Worm (Caenorhabditis elegans) whole organism, mixed stage, embryonic: ENCODE data around the gene Y49F6B.2.

ENCODE experiments used
- drap-1 ChIP-seq: fragments of 200-800 bp; sonication (Bioruptor generic); optimal IDR thresholded peaks from 3 replicates; lab custom pipeline; 2018; ENCODE audit warnings: mild to moderate bottlenecking, missing genetic modification characterization, missing compliant biosample characterization
- hlh-1 ChIP-seq: fragments of 150-350 bp; optimal IDR thresholded peaks from 2 replicates; lab custom pipeline; 2014; ENCODE audit warnings: missing biosample characterization, missing genetic modification reagents, missing genetic modification characterization
- lin-13 ChIP-seq: fragments of 150-350 bp; optimal IDR thresholded peaks from 2 replicates; lab custom pipeline; 2014; ENCODE audit warnings: missing biosample characterization, missing genetic modification characterization
- lsy-2 ChIP-seq: fragments of 150-350 bp; optimal IDR thresholded peaks from 2 replicates; lab custom pipeline; 2014; ENCODE audit warnings: missing biosample characterization, missing genetic modification characterization
- nhr-12 ChIP-seq: fragments of 150-350 bp; optimal IDR thresholded peaks from 2 replicates; lab custom pipeline; 2014; ENCODE audit warnings: missing biosample characterization, missing genetic modification characterization
- nhr-76 ChIP-seq: sonication (generic microtip); optimal IDR thresholded peaks from 2 replicates; lab custom pipeline; 2017; ENCODE audit warnings: missing biosample characterization, missing genetic modification characterization
- snpc-4 ChIP-seq: fragments of 150-350 bp; optimal IDR thresholded peaks from 2 replicates; lab custom pipeline; 2014; ENCODE audit warnings: missing biosample characterization, missing genetic modification characterization
- unc-39 ChIP-seq: fragments of 150-350 bp; optimal IDR thresholded peaks from 2 replicates; lab custom pipeline; 2014; ENCODE audit warnings: missing biosample characterization, missing genetic modification characterization

ce11 chrII:3477171-3477570 lies 25.6 kb upstream of the Y49F6B.2 start, which contains the start of gene fbxb-104:
- TF ChIP-seq nhr-76 (tag; lab: Kevin White, UChicago) (no peak), unc-39 (tag; lab: Kevin White, UChicago) (no peak), snpc-4 (tag; lab: Kevin White, UChicago) (no peak), lsy-2 (tag; lab: Kevin White, UChicago) (no peak), hlh-1 (tag; lab: Kevin White, UChicago) (no peak), drap-1 (no peak), lin-13 (tag; lab: Kevin White, UChicago) (no peak), nhr-12 (no peak)
